Worm (Caenorhabditis elegans) whole organism, young adult: ENCODE data around the gene rol-6.

Source experiments
- C17E4.6 ChIP-seq: fragments of 200-800 bp; sonication (Bioruptor generic); IDR thresholded peaks from 2 replicates; pipeline ENCODE4 v1.3.6; 2022; ENCODE audit warnings: missing genetic modification reagents, missing genetic modification characterization, missing compliant biosample characterization
- F39B2.1 ChIP-seq: fragments of 200-800 bp; sonication (Bioruptor generic); IDR thresholded peaks from 2 replicates; pipeline ENCODE4 v1.3.6; 2022; ENCODE audit warnings: missing genetic modification reagents, missing genetic modification characterization, missing compliant biosample characterization
- F52B5.7 ChIP-seq: sonication (generic microtip); optimal IDR thresholded peaks from 2 replicates; lab custom pipeline; 2016; ENCODE audit warnings: mild to moderate bottlenecking, missing genetic modification characterization, missing compliant biosample characterization
- F57A8.1 ChIP-seq: fragments of 200-800 bp; sonication (Bioruptor generic); optimal IDR thresholded peaks from 2 replicates; lab custom pipeline; 2018; ENCODE audit warnings: mild to moderate bottlenecking, missing genetic modification characterization, moderate library complexity, missing compliant biosample characterization
- F57C9.4 ChIP-seq: sonication (generic microtip); optimal IDR thresholded peaks from 2 replicates; lab custom pipeline; 2017; ENCODE audit warnings: mild to moderate bottlenecking, missing genetic modification characterization, missing compliant biosample characterization
- K12H6.12 ChIP-seq: fragments of 200-800 bp; sonication (Bioruptor generic); optimal IDR thresholded peaks from 2 replicates; lab custom pipeline; 2018; ENCODE audit warnings: mild to moderate bottlenecking, missing genetic modification characterization, missing compliant biosample characterization
- ZK185.1 ChIP-seq: sonication (generic microtip); optimal IDR thresholded peaks from 2 replicates; lab custom pipeline; 2016; ENCODE audit warnings: mild to moderate bottlenecking, missing genetic modification characterization, missing compliant biosample characterization; ENCODE audit not compliant: poor library complexity, severe bottlenecking
- ama-1 ChIP-seq, 3 experiments: fragments of 150-350 bp in 1 of 3; sonication (generic microtip) in 2 of 3; optimal IDR thresholded peaks; 2 replicates each; lab custom pipeline; 2014 to 2018; ENCODE audit warnings: missing biosample characterization in 2 of 3, missing genetic modification characterization in 2 of 3, missing genetic modification reagents in 2 of 3
- atf-7 ChIP-seq: sonication (generic microtip); optimal IDR thresholded peaks from 2 replicates; lab custom pipeline; 2017; ENCODE audit warnings: mild to moderate bottlenecking, missing genetic modification characterization, missing compliant biosample characterization
- attf-3 ChIP-seq: fragments of 200-800 bp; sonication (Bioruptor generic); conservative IDR thresholded peaks from 2 replicates; pipeline ENCODE4 v1.3.6; 2022; ENCODE audit warnings: missing genetic modification reagents, missing genetic modification characterization, missing compliant biosample characterization
- attf-5 ChIP-seq: fragments of 200-800 bp; sonication (Bioruptor generic); optimal IDR thresholded peaks from 2 replicates; lab custom pipeline; 2018; ENCODE audit warnings: mild to moderate bottlenecking, missing genetic modification characterization, missing compliant biosample characterization
- bed-2 ChIP-seq: fragments of 200-800 bp; sonication (Bioruptor generic); IDR thresholded peaks from 2 replicates; pipeline ENCODE4 v1.3.6; 2022; ENCODE audit warnings: missing genetic modification reagents, missing genetic modification characterization, missing compliant biosample characterization
- ceh-100 ChIP-seq: fragments of 200-800 bp; sonication (Bioruptor generic); IDR thresholded peaks from 2 replicates; pipeline ENCODE4 v1.3.6; 2022; ENCODE audit warnings: missing genetic modification reagents, missing genetic modification characterization, missing compliant biosample characterization
- ceh-27 ChIP-seq: fragments of 200-800 bp; sonication (Bioruptor generic); optimal IDR thresholded peaks from 2 replicates; lab custom pipeline; 2018; ENCODE audit warnings: mild to moderate bottlenecking, missing genetic modification characterization, moderate library complexity, missing compliant biosample characterization
- ceh-40 ChIP-seq: fragments of 200-800 bp; sonication (Bioruptor generic); IDR thresholded peaks from 2 replicates; pipeline ENCODE4 v1.3.6; 2022; ENCODE audit warnings: missing genetic modification characterization, missing compliant biosample characterization
- chd-7 ChIP-seq: sonication (generic microtip); optimal IDR thresholded peaks from 2 replicates; lab custom pipeline; 2016; ENCODE audit warnings: mild to moderate bottlenecking, missing genetic modification characterization, moderate library complexity, missing compliant biosample characterization
- efl-1 ChIP-seq: fragments of 150-350 bp; optimal IDR thresholded peaks from 2 replicates; lab custom pipeline; 2014; ENCODE audit warnings: missing biosample characterization, missing genetic modification reagents, missing genetic modification characterization
- egl-18 ChIP-seq: fragments of 200-800 bp; sonication (Bioruptor generic); IDR thresholded peaks from 2 replicates; pipeline ENCODE4 v1.3.6; 2022; ENCODE audit warnings: missing genetic modification reagents, missing genetic modification characterization, missing compliant biosample characterization
- him-1 ChIP-seq: sonication (generic microtip); optimal IDR thresholded peaks from 2 replicates; lab custom pipeline; 2016; ENCODE audit warnings: missing genotype, missing genetic modification reagents, missing genetic modification characterization, missing compliant biosample characterization
- hsf-1 ChIP-seq: fragments of 200-800 bp; sonication (Bioruptor generic); IDR thresholded peaks from 2 replicates; pipeline ENCODE4 v1.3.6; 2022; ENCODE audit warnings: missing genetic modification reagents, missing genetic modification characterization, missing compliant biosample characterization
- lag-1 ChIP-seq: fragments of 200-800 bp; sonication (Bioruptor generic); IDR thresholded peaks from 2 replicates; pipeline ENCODE4 v1.3.6; 2022; ENCODE audit warnings: missing genetic modification reagents, missing genetic modification characterization, missing compliant biosample characterization
- let-526 ChIP-seq: fragments of 200-800 bp; sonication (Bioruptor generic); IDR thresholded peaks from 2 replicates; pipeline ENCODE4 v1.3.6; 2022; ENCODE audit warnings: missing genetic modification reagents, missing genetic modification characterization, missing compliant biosample characterization
- lin-35 ChIP-seq, 3 experiments: fragments of 150-350 bp in 2 of 3; sonication (generic microtip) in 1 of 3; optimal IDR thresholded peaks; 2 replicates each; lab custom pipeline; 2014 to 2018; ENCODE audit warnings: missing biosample characterization in 3 of 3, missing genetic modification characterization in 3 of 3, missing genetic modification reagents in 3 of 3
- lsl-1 ChIP-seq: fragments of 200-800 bp; sonication (Bioruptor generic); optimal IDR thresholded peaks from 2 replicates; lab custom pipeline; 2018; ENCODE audit warnings: mild to moderate bottlenecking, missing genetic modification characterization, moderate library complexity, missing compliant biosample characterization
- madf-10 ChIP-seq: sonication (generic microtip); optimal IDR thresholded peaks from 2 replicates; lab custom pipeline; 2016; ENCODE audit warnings: mild to moderate bottlenecking, missing genetic modification characterization, missing compliant biosample characterization
- madf-8 ChIP-seq: fragments of 200-800 bp; sonication (Bioruptor generic); conservative IDR thresholded peaks from 2 replicates; pipeline ENCODE4 v1.3.6; 2022; ENCODE audit warnings: missing genetic modification reagents, missing genetic modification characterization, missing compliant biosample characterization
- mes-4 ChIP-seq: sonication (generic microtip); optimal IDR thresholded peaks from 2 replicates; lab custom pipeline; 2016; ENCODE audit warnings: missing genotype, missing genetic modification characterization, missing compliant biosample characterization
- mxl-1 ChIP-seq: sonication (generic microtip); optimal IDR thresholded peaks from 2 replicates; lab custom pipeline; 2016; ENCODE audit warnings: missing genetic modification characterization, missing compliant biosample characterization
- nfya-2 ChIP-seq: fragments of 200-800 bp; sonication (Bioruptor generic); IDR thresholded peaks from 2 replicates; pipeline ENCODE4 v1.3.6; 2022; ENCODE audit warnings: missing genetic modification reagents, missing genetic modification characterization, missing compliant biosample characterization
- nhr-179 ChIP-seq: sonication (generic microtip); optimal IDR thresholded peaks from 2 replicates; lab custom pipeline; 2016; ENCODE audit warnings: mild to moderate bottlenecking, missing genetic modification characterization, missing compliant biosample characterization
- nhr-27 ChIP-seq: fragments of 200-800 bp; sonication (Bioruptor generic); optimal IDR thresholded peaks from 2 replicates; lab custom pipeline; 2018; ENCODE audit warnings: mild to moderate bottlenecking, missing genetic modification characterization, moderate library complexity, missing compliant biosample characterization
- nhr-80 ChIP-seq: sonication (generic microtip); optimal IDR thresholded peaks from 2 replicates; lab custom pipeline; 2016; ENCODE audit warnings: missing genetic modification characterization, missing compliant biosample characterization
- nhr-90 ChIP-seq: sonication (generic microtip); optimal IDR thresholded peaks from 2 replicates; lab custom pipeline; 2016; ENCODE audit warnings: missing genotype, mild to moderate bottlenecking, missing genetic modification characterization, missing compliant biosample characterization
- sdz-38 ChIP-seq: sonication (generic microtip); optimal IDR thresholded peaks from 2 replicates; lab custom pipeline; 2016; ENCODE audit warnings: missing genotype, missing genetic modification characterization, missing compliant biosample characterization
- snpc-1.1 ChIP-seq: sonication (generic microtip); optimal IDR thresholded peaks from 2 replicates; lab custom pipeline; 2017; ENCODE audit warnings: missing genetic modification characterization, mild to moderate bottlenecking, missing compliant biosample characterization, antibody characterized with exemption, moderate library complexity, missing genotype, missing genetic modification reagents; ENCODE audit not compliant: insufficient read depth
- snpc-3.4 ChIP-seq: sonication (generic microtip); optimal IDR thresholded peaks from 2 replicates; lab custom pipeline; 2017; ENCODE audit warnings: missing genetic modification characterization, mild to moderate bottlenecking, missing compliant biosample characterization, antibody characterized with exemption, moderate library complexity, missing genotype, missing genetic modification reagents
- somi-1 ChIP-seq: fragments of 200-800 bp; sonication (Bioruptor generic); optimal IDR thresholded peaks from 2 replicates; lab custom pipeline; 2018; ENCODE audit warnings: mild to moderate bottlenecking, missing genetic modification characterization, missing compliant biosample characterization
- sptf-2 ChIP-seq: fragments of 200-800 bp; sonication (Bioruptor generic); optimal IDR thresholded peaks from 2 replicates; lab custom pipeline; 2018; ENCODE audit warnings: mild to moderate bottlenecking, missing genetic modification characterization, missing compliant biosample characterization
- tbx-9 ChIP-seq: sonication (generic microtip); optimal IDR thresholded peaks from 2 replicates; lab custom pipeline; 2016; ENCODE audit warnings: borderline replicate concordance, missing genetic modification characterization, inconsistent platforms, missing compliant biosample characterization
- unc-130 ChIP-seq: sonication (generic microtip); optimal IDR thresholded peaks from 2 replicates; lab custom pipeline; 2016; ENCODE audit warnings: missing genetic modification reagents, missing genetic modification characterization, missing compliant biosample characterization
- ztf-18 ChIP-seq: sonication (generic microtip); optimal IDR thresholded peaks from 2 replicates; lab custom pipeline; 2016; ENCODE audit warnings: missing genotype, mild to moderate bottlenecking, missing genetic modification characterization, missing compliant biosample characterization
- ztf-26 ChIP-seq: sonication (generic microtip); optimal IDR thresholded peaks from 2 replicates; lab custom pipeline; 2017; ENCODE audit warnings: missing genetic modification characterization, missing compliant biosample characterization
- ztf-6 ChIP-seq: fragments of 200-800 bp; sonication (Bioruptor generic); IDR thresholded peaks from 2 replicates; pipeline ENCODE4 v1.3.6; 2022; ENCODE audit warnings: missing genetic modification reagents, missing genetic modification characterization, missing compliant biosample characterization

The rol-6 gene

DNA sequence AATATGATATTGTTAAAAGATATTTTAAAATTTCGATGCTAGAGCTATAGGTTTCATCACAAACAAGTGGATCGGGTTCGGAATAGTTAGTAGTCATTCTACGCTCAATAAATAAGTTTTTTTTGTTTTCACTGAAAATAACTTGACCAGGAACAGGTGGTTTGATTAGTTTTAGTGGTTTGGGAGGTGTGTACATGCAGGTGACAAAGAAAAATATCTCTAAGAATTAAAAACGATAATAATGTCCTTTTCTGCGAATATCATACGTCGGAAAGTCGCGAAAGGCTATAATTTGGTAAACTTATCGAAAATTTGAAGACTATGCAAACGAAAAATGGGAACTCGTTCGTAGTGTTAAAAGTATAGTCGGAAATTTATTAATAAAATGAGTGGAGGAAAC lies 22.5 kb upstream of the rol-6 start, which contains the start of gene srg-15:
Gene srg-15, minus strand, starts transcription at position 101 of the 400 bp plus-strand sequence.
- TF ChIP-seq K12H6.12 (tag; lab: Kevin White, UChicago) (no peak), F57C9.4 (no peak), him-1 (no peak), attf-3 (GFP tag; lab: Robert Waterston, UW) (no peak), madf-8 (GFP tag; lab: Robert Waterston, UW) (no peak), ZK185.1 (tag; lab: Kevin White, UChicago) (no peak), ceh-27 (GFP tag; lab: Kevin White, UChicago) (no peak)

DNA sequence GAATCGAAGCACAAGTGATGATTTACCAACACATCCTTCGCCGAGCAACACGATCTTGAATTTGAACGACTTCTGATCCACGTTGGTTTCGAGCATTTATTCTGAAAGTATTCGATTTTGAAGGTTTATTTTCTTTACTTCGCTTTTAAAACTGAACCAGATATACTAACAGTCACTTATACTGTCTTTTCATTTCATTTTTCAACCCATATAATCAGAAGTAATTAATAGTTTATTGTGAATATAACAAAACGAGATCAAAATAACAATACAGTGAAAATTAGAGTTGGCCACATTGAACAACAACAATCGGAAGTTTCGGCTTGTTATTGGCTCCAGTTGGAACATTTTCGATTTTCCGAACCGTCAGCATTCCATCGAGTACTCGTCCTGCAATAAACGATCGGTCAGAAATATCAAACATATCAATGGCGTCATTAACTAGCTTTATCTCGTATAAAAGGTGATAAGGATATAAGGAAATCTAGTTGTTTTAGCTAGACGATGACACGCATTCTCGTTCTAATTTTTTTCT lies 17.9 kb upstream of the rol-6 start, which contains the start of the genes rab-21 and T01B7.13:
Gene rab-21, minus strand, starts transcription at position 101 of the 535 bp plus-strand sequence.
Gene T01B7.13, plus strand, starts transcription at position 485 of the 535 bp plus-strand sequence.
- TF ChIP-seq madf-8 (GFP tag; lab: Robert Waterston, UW), result no peak
- TF ChIP-seq bed-2 (GFP tag; lab: Robert Waterston, UW), result no peak
- no peak for TF ChIP-seq ztf-26 (tag; lab: Kevin White, UChicago)
- no peak for TF ChIP-seq madf-10
- TF ChIP-seq ama-1 (optimal IDR thresholded peaks at IDR 0.05; lab: Kevin White, UChicago), result no peak
- TF ChIP-seq ama-1 (GFP tag; optimal IDR thresholded peaks at IDR 0.05; lab: Kevin White, UChicago), result no peak
- TF ChIP-seq C17E4.6 (GFP tag; lab: Robert Waterston, UW), result no peak
- TF ChIP-seq F57A8.1 (GFP tag; lab: Kevin White, UChicago), result no peak
- no peak for TF ChIP-seq unc-130 (GFP tag; lab: Kevin White, UChicago)
- TF ChIP-seq F52B5.7 (tag; lab: Kevin White, UChicago), result no peak
- no peak for TF ChIP-seq ztf-6 (GFP tag; lab: Robert Waterston, UW)

DNA sequence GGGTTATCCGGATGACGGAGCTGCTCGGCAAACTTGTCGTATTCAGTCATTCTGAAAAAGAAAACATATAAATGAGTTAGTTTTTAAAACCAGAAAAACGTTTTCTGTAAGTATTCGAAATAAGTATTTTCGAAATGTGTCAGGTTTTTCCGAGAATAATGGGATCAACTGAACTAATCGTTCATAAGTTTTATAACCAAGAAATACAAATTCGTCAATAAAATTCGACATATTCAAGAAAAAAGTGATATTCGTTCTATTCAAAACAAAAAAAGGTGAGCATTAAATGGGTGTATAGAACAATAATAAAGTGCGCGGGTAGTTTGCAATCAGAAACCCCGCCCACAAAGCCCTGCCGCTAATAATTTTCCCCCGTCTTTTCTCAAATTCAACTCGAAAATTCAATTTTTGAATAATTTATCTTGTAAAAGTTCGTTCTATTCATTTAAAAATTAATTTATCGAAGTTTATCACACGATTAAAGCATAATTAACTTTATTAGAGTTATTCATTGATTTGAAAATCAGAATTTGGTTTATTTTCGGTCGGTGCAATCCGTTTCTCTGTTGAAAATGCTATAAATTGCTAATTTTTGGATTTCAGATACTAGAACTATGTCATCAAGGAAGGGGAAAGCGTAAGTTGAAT lies 16.5 kb upstream of the rol-6 start, which contains the start of the genes cyn-11 and T01B7.5:
Gene cyn-11, minus strand, starts transcription at position 51 of the 648 bp plus-strand sequence.
Gene T01B7.5, plus strand, starts transcription at position 598 of the 648 bp plus-strand sequence.
- TF ChIP-seq attf-3 (GFP tag; lab: Robert Waterston, UW) (no peak), somi-1 (no peak), let-526 (GFP tag; lab: Robert Waterston, UW) (no peak), nfya-2 (GFP tag; lab: Robert Waterston, UW) (no peak), F57A8.1 (GFP tag; lab: Kevin White, UChicago) (no peak), F39B2.1 (no peak), chd-7 (tag; lab: Kevin White, UChicago) (no peak), ceh-27 (GFP tag; lab: Kevin White, UChicago) (no peak), snpc-1.1 (tag; lab: Kevin White, UChicago) (no peak), efl-1 (GFP tag; lab: Kevin White, UChicago) (peak; percentile 46), snpc-3.4 (tag; lab: Kevin White, UChicago) (no peak), ceh-100 (GFP tag; lab: Robert Waterston, UW) (peak; percentile 25; the same call in 1 of the 2 replicates), lag-1 (GFP tag; lab: Robert Waterston, UW) (no peak), lsl-1 (GFP tag; lab: Kevin White, UChicago) (no peak), mxl-1 (tag; lab: Kevin White, UChicago) (no peak), sptf-2 (GFP tag; lab: Kevin White, UChicago) (no peak), tbx-9 (tag; lab: Kevin White, UChicago) (no peak), egl-18 (GFP tag; lab: Robert Waterston, UW) (no peak), attf-5 (GFP tag; lab: Kevin White, UChicago) (peak; percentile 29), nhr-179 (tag; lab: Kevin White, UChicago) (no peak), bed-2 (GFP tag; lab: Robert Waterston, UW) (no peak), sdz-38 (tag; lab: Kevin White, UChicago) (no peak), nhr-27 (tag; lab: Kevin White, UChicago) (no peak), atf-7 (tag; lab: Kevin White, UChicago) (no peak), ceh-40 (GFP tag; lab: Robert Waterston, UW) (no peak), mes-4 (tag; lab: Kevin White, UChicago) (no peak), nhr-90 (tag; lab: Kevin White, UChicago) (no peak), nhr-80 (tag; lab: Kevin White, UChicago) (peak; percentile 3), ztf-18 (tag; lab: Kevin White, UChicago) (no peak), lin-35 (GFP tag; optimal IDR thresholded peaks at IDR 0.05; lab: Kevin White, UChicago) (no peak), hsf-1 (no peak)
- TF ChIP-seq, all 124 proteins: peak for 4
